Worm (Caenorhabditis elegans) whole organism, early embryonic: ENCODE measurements around the gene daf-19.
A peak's percentile ranks its signal among the peaks of the same experiment; 100 is the strongest.

ENCODE experiments used
- B0310.2 ChIP-seq: sonication (generic microtip); optimal IDR thresholded peaks from 2 replicates; lab custom pipeline; 2016; ENCODE audit warnings: mild to moderate bottlenecking, missing genetic modification characterization, missing compliant biosample characterization
- F13C5.2 ChIP-seq: sonication (generic microtip); optimal IDR thresholded peaks from 2 replicates; lab custom pipeline; 2017; ENCODE audit warnings: mild to moderate bottlenecking, missing genetic modification characterization, inconsistent platforms, missing compliant biosample characterization
- aly-1 ChIP-seq: sonication (generic microtip); optimal IDR thresholded peaks from 2 replicates; lab custom pipeline; 2016; ENCODE audit warnings: missing genetic modification characterization, missing compliant biosample characterization
- ama-1 ChIP-seq: fragments of 150-350 bp; optimal IDR thresholded peaks from 2 replicates; lab custom pipeline; 2014
- ceh-13 ChIP-seq: fragments of 200-800 bp; sonication (Bioruptor generic); optimal IDR thresholded peaks from 2 replicates; lab custom pipeline; 2018; ENCODE audit warnings: mild to moderate bottlenecking, missing genetic modification characterization, missing compliant biosample characterization
- ceh-36 ChIP-seq: sonication (generic microtip); optimal IDR thresholded peaks from 2 replicates; lab custom pipeline; 2016; ENCODE audit warnings: missing genetic modification characterization, inconsistent platforms, missing compliant biosample characterization
- ets-7 ChIP-seq: sonication (generic microtip); optimal IDR thresholded peaks from 2 replicates; lab custom pipeline; 2016; ENCODE audit warnings: missing genotype, missing genetic modification characterization, missing compliant biosample characterization
- flt-1 ChIP-seq: fragments of 200-800 bp; sonication (Bioruptor generic); IDR thresholded peaks from 2 replicates; pipeline ENCODE4 v1.3.6; 2022; ENCODE audit warnings: missing genetic modification characterization, missing compliant biosample characterization
- hmbx-1 ChIP-seq: sonication (generic microtip); optimal IDR thresholded peaks from 2 replicates; lab custom pipeline; 2016; ENCODE audit warnings: mild to moderate bottlenecking, missing genetic modification characterization, missing compliant biosample characterization
- hmg-4 ChIP-seq: fragments of 200-800 bp; sonication (Bioruptor generic); optimal IDR thresholded peaks from 2 replicates; lab custom pipeline; 2018; ENCODE audit warnings: mild to moderate bottlenecking, missing genetic modification characterization, missing compliant biosample characterization
- hnd-1 ChIP-seq: sonication (generic microtip); optimal IDR thresholded peaks from 2 replicates; lab custom pipeline; 2016; ENCODE audit warnings: missing genetic modification characterization, missing compliant biosample characterization
- pes-1 ChIP-seq: fragments of 200-800 bp; sonication (Bioruptor generic); IDR thresholded peaks from 2 replicates; pipeline ENCODE4 v1.3.6; 2022; ENCODE audit warnings: missing genetic modification reagents, missing genetic modification characterization, missing compliant biosample characterization
- scrt-1 ChIP-seq: fragments of 200-800 bp; sonication (Bioruptor generic); IDR thresholded peaks from 2 replicates; pipeline ENCODE4 v1.3.6; 2022; ENCODE audit warnings: missing genetic modification characterization, missing compliant biosample characterization
- sea-1 ChIP-seq: fragments of 200-800 bp; sonication (Bioruptor generic); conservative IDR thresholded peaks from 2 replicates; pipeline ENCODE4 v1.3.6; 2022; ENCODE audit warnings: missing genetic modification characterization, missing compliant biosample characterization
- tbx-11 ChIP-seq: fragments of 200-800 bp; sonication (Bioruptor generic); IDR thresholded peaks from 2 replicates; pipeline ENCODE4 v1.3.6; 2022; ENCODE audit warnings: missing genetic modification characterization, missing compliant biosample characterization
- tbx-37 ChIP-seq: fragments of 200-800 bp; sonication (Bioruptor generic); conservative IDR thresholded peaks from 2 replicates; pipeline ENCODE4 v1.3.6; 2022; ENCODE audit warnings: missing genetic modification reagents, missing genetic modification characterization, missing compliant biosample characterization
- tra-4 ChIP-seq: sonication (generic microtip); optimal IDR thresholded peaks from 2 replicates; lab custom pipeline; 2017; ENCODE audit warnings: missing genetic modification characterization, missing compliant biosample characterization

daf-19 gene

ce11 chrII:10189369-10189768 lies 20.2 kb upstream of the daf-19 start, which contains the start of gene cdc-25.4:
cdc-25.4 (minus strand) TSS chrII:10189469.
- TF ChIP-seq ceh-13 (GFP tag; lab: Kevin White, UChicago) (no peak), tbx-37 (GFP tag; lab: Robert Waterston, UW) (no peak), ama-1 (lab: Kevin White, UChicago) (no peak), tra-4 (tag; lab: Kevin White, UChicago) (no peak), F13C5.2 (tag; lab: Kevin White, UChicago) (no peak), scrt-1 (GFP tag; lab: Robert Waterston, UW) (no peak), ceh-36 (no peak), ets-7 (tag; lab: Kevin White, UChicago) (no peak), B0310.2 (no peak), tbx-11 (GFP tag; lab: Robert Waterston, UW) (no peak)

ce11 chrII:10187808-10188207 lies 18.7 kb upstream of the daf-19 start, which contains the start of gene srd-2:
srd-2 (minus strand) TSS chrII:10187908.
- TF ChIP-seq ama-1 (lab: Kevin White, UChicago) (no peak), sea-1 (GFP tag; lab: Robert Waterston, UW) (no peak), hmbx-1 (tag; lab: Kevin White, UChicago) (no peak), F13C5.2 (tag; lab: Kevin White, UChicago) (no peak), hmg-4 (GFP tag; lab: Kevin White, UChicago) (no peak), B0310.2 (no peak), pes-1 (GFP tag; lab: Robert Waterston, UW) (no peak), aly-1 (tag; lab: Kevin White, UChicago) (no peak), ceh-13 (GFP tag; lab: Kevin White, UChicago) (no peak), flt-1 (GFP tag; lab: Robert Waterston, UW) (no peak), tbx-37 (GFP tag; lab: Robert Waterston, UW) (no peak), hnd-1 (tag; lab: Kevin White, UChicago) (no peak), tbx-11 (GFP tag; lab: Robert Waterston, UW) (no peak), tra-4 (tag; lab: Kevin White, UChicago) (no peak), scrt-1 (GFP tag; lab: Robert Waterston, UW) (no peak), ceh-36 (no peak)

ce11 chrII:10182634-10183033 lies 13.5 kb upstream of the daf-19 start, which contains the start of gene srd-1:
srd-1 (minus strand) TSS chrII:10182734.
- TF ChIP-seq ama-1 (lab: Kevin White, UChicago), result no peak
- no peak for TF ChIP-seq scrt-1 (GFP tag; lab: Robert Waterston, UW)
- TF ChIP-seq ceh-36, result no peak

- no peak for TF ChIP-seq tbx-37 (GFP tag; lab: Robert Waterston, UW)
- TF ChIP-seq hmbx-1 (tag; lab: Kevin White, UChicago), result no peak
- TF ChIP-seq ets-7 (tag; lab: Kevin White, UChicago), result no peak
- TF ChIP-seq tbx-11 (GFP tag; lab: Robert Waterston, UW), result no peak
- TF ChIP-seq ceh-36, result no peak
- TF ChIP-seq hnd-1 (tag; lab: Kevin White, UChicago), result no peak
- TF ChIP-seq pes-1 (GFP tag; lab: Robert Waterston, UW), result no peak
- TF ChIP-seq ama-1 (lab: Kevin White, UChicago), result peak; percentile 3
- no peak for TF ChIP-seq B0310.2
- no peak for TF ChIP-seq ceh-13 (GFP tag; lab: Kevin White, UChicago)
- TF ChIP-seq F13C5.2 (tag; lab: Kevin White, UChicago), result peak; percentile 45
- TF ChIP-seq flt-1 (GFP tag; lab: Robert Waterston, UW), result no peak
These were observed 5.2 kb upstream of the daf-19 start, which contains the start of gene F33H1.4 for ce11 chrII:10174338-10174737. F33H1.4 (plus strand) TSS chrII:10174648.

ce11 chrII:10172436-10172973 lies 3.4 kb upstream of the daf-19 start, which contains the start of gene wbp-11:
wbp-11 (plus strand) TSS chrII:10172923.
- no peak for TF ChIP-seq tra-4 (tag; lab: Kevin White, UChicago)
- no peak for TF ChIP-seq hnd-1 (tag; lab: Kevin White, UChicago)
- TF ChIP-seq ceh-36, result no peak
- no peak for TF ChIP-seq ceh-13 (GFP tag; lab: Kevin White, UChicago)
- TF ChIP-seq hmbx-1 (tag; lab: Kevin White, UChicago), result no peak
- TF ChIP-seq B0310.2, result no peak
- TF ChIP-seq tbx-37 (GFP tag; lab: Robert Waterston, UW), result no peak
- TF ChIP-seq sea-1 (GFP tag; lab: Robert Waterston, UW), result no peak
- TF ChIP-seq aly-1 (tag; lab: Kevin White, UChicago), result no peak
- TF ChIP-seq scrt-1 (GFP tag; lab: Robert Waterston, UW), result no peak
- no peak for TF ChIP-seq pes-1 (GFP tag; lab: Robert Waterston, UW)
- TF ChIP-seq tbx-11 (GFP tag; lab: Robert Waterston, UW), result no peak
- no peak for TF ChIP-seq hmg-4 (GFP tag; lab: Kevin White, UChicago)
- TF ChIP-seq ama-1 (lab: Kevin White, UChicago), result no peak
- TF ChIP-seq F13C5.2 (tag; lab: Kevin White, UChicago), result no peak
- TF ChIP-seq ets-7 (tag; lab: Kevin White, UChicago), result no peak
- no peak for TF ChIP-seq flt-1 (GFP tag; lab: Robert Waterston, UW)

ce11 chrII:10170837-10171318 lies 1.7 kb upstream of the daf-19 start, which contains the start of gene gpd-4:
gpd-4 (plus strand) TSS chrII:10171268.
- TF ChIP-seq flt-1 (GFP tag; lab: Robert Waterston, UW) (no peak), ets-7 (tag; lab: Kevin White, UChicago) (no peak), hmg-4 (GFP tag; lab: Kevin White, UChicago) (no peak), ceh-36 (no peak), hnd-1 (tag; lab: Kevin White, UChicago) (no peak), aly-1 (tag; lab: Kevin White, UChicago) (no peak), hmbx-1 (tag; lab: Kevin White, UChicago) (no peak), sea-1 (GFP tag; lab: Robert Waterston, UW) (no peak), tra-4 (tag; lab: Kevin White, UChicago) (no peak), B0310.2 (no peak), ceh-13 (GFP tag; lab: Kevin White, UChicago) (no peak), ama-1 (lab: Kevin White, UChicago) (no peak), pes-1 (GFP tag; lab: Robert Waterston, UW) (no peak), tbx-11 (GFP tag; lab: Robert Waterston, UW) (no peak), F13C5.2 (tag; lab: Kevin White, UChicago) (no peak), tbx-37 (GFP tag; lab: Robert Waterston, UW) (no peak), scrt-1 (GFP tag; lab: Robert Waterston, UW) (no peak)
